Worm (Caenorhabditis elegans) whole organism, L4 larva: Measurements from ENCODE around the gene skpo-3.

ENCODE experiments used
- F10B5.3 ChIP-seq: sonication (generic microtip); optimal IDR thresholded peaks from 2 replicates; lab custom pipeline; 2016; ENCODE audit warnings: mild to moderate bottlenecking, missing genetic modification characterization, missing compliant biosample characterization
- F26F4.8 ChIP-seq: fragments of 200-800 bp; sonication (Bioruptor generic); conservative IDR thresholded peaks from 2 replicates; pipeline ENCODE4 v1.3.6; 2022; ENCODE audit warnings: missing genetic modification characterization, missing compliant biosample characterization
- F49E8.2 ChIP-seq: sonication (generic microtip); optimal IDR thresholded peaks from 2 replicates; lab custom pipeline; 2016; ENCODE audit warnings: missing compliant biosample characterization, mild to moderate bottlenecking, missing genetic modification characterization, borderline replicate concordance
- Y48G9A.11 ChIP-seq: fragments of 200-800 bp; sonication (Bioruptor generic); IDR thresholded peaks from 2 replicates; pipeline ENCODE4 v1.3.6; 2022; ENCODE audit warnings: missing genetic modification reagents, missing genetic modification characterization, missing compliant biosample characterization
- Y75B8A.6 ChIP-seq: fragments of 200-800 bp; sonication (Bioruptor generic); IDR thresholded peaks from 2 replicates; pipeline ENCODE4 v1.3.6; 2022; ENCODE audit warnings: missing genetic modification reagents, missing genetic modification characterization, missing compliant biosample characterization
- ZK337.2 ChIP-seq: fragments of 200-800 bp; sonication (Bioruptor generic); IDR thresholded peaks from 2 replicates; pipeline ENCODE4 v1.3.6; 2022; ENCODE audit warnings: missing genetic modification reagents, missing genetic modification characterization, missing compliant biosample characterization
- ZK546.5 ChIP-seq, 2 experiments: sonication (generic microtip); optimal IDR thresholded peaks; 2 replicates each; lab custom pipeline; 2017; ENCODE audit warnings: missing biosample characterization in 2 of 2, missing genetic modification characterization in 2 of 2
- aha-1 ChIP-seq: fragments of 150-350 bp; peaks from one replicate; lab custom pipeline; 2014; ENCODE audit warnings: missing biosample characterization, missing genetic modification characterization
- arid-1 ChIP-seq: fragments of 200-800 bp; sonication (Bioruptor generic); conservative IDR thresholded peaks from 2 replicates; pipeline ENCODE4 v1.3.6; 2022; ENCODE audit warnings: missing genetic modification reagents, missing genetic modification characterization, missing compliant biosample characterization
- ceh-20 ChIP-seq: fragments of 200-800 bp; sonication (Bioruptor generic); IDR thresholded peaks from 2 replicates; pipeline ENCODE4 v1.3.6; 2022; ENCODE audit warnings: missing genetic modification reagents, missing genetic modification characterization, missing compliant biosample characterization
- ceh-28 ChIP-seq: fragments of 150-350 bp; optimal IDR thresholded peaks from 2 replicates; lab custom pipeline; 2014; ENCODE audit warnings: missing biosample characterization, missing genetic modification reagents, missing genetic modification characterization
- ceh-32 ChIP-seq: sonication (generic microtip); optimal IDR thresholded peaks from 2 replicates; lab custom pipeline; 2016; ENCODE audit warnings: mild to moderate bottlenecking, missing genetic modification characterization, missing compliant biosample characterization; ENCODE audit not compliant: poor library complexity
- ceh-62 ChIP-seq: sonication (generic microtip); optimal IDR thresholded peaks from 2 replicates; lab custom pipeline; 2017; ENCODE audit warnings: missing biosample characterization, missing genetic modification characterization
- ceh-82 ChIP-seq: sonication (generic microtip); optimal IDR thresholded peaks from 2 replicates; lab custom pipeline; 2017; ENCODE audit warnings: missing biosample characterization, missing genetic modification characterization
- daf-16 ChIP-seq, 3 experiments: sonication (generic microtip); optimal IDR thresholded peaks; 2 replicates each; lab custom pipeline; 2016 to 2017; ENCODE audit warnings: missing genetic modification characterization in 3 of 3, missing genetic modification reagents in 3 of 3, mild to moderate bottlenecking in 2 of 3, missing compliant biosample characterization in 2 of 3, missing biosample characterization in 1 of 3, moderate library complexity in 1 of 3
- daf-19 ChIP-seq: fragments of 200-800 bp; sonication (Bioruptor generic); conservative IDR thresholded peaks from 2 replicates; pipeline ENCODE4 v1.3.6; 2022; ENCODE audit warnings: missing genetic modification characterization, missing compliant biosample characterization
- dmd-6 ChIP-seq: fragments of 200-800 bp; sonication (Bioruptor generic); IDR thresholded peaks from 2 replicates; pipeline ENCODE4 v1.3.6; 2022; ENCODE audit warnings: missing genetic modification reagents, missing genetic modification characterization, missing compliant biosample characterization
- dve-1 ChIP-seq: sonication (generic microtip); optimal IDR thresholded peaks from 2 replicates; lab custom pipeline; 2017; ENCODE audit warnings: antibody characterized with exemption, mild to moderate bottlenecking, missing genetic modification characterization, missing compliant biosample characterization; ENCODE audit not compliant: insufficient read depth
- egl-43 ChIP-seq: fragments of 200-800 bp; sonication (Bioruptor generic); IDR thresholded peaks from 2 replicates; pipeline ENCODE4 v1.3.6; 2022; ENCODE audit warnings: missing genetic modification reagents, missing genetic modification characterization, missing compliant biosample characterization
- fkh-10 ChIP-seq: fragments of 150-350 bp; optimal IDR thresholded peaks from 2 replicates; lab custom pipeline; 2014; ENCODE audit warnings: missing biosample characterization, missing genetic modification reagents, missing genetic modification characterization
- gei-8 ChIP-seq: fragments of 200-800 bp; sonication (Bioruptor generic); optimal IDR thresholded peaks from 2 replicates; lab custom pipeline; 2018; ENCODE audit warnings: mild to moderate bottlenecking, missing genetic modification characterization, missing compliant biosample characterization
- hmg-1.1 ChIP-seq: fragments of 200-800 bp; sonication (Bioruptor generic); IDR thresholded peaks from 2 replicates; pipeline ENCODE4 v1.3.6; 2022; ENCODE audit warnings: missing genetic modification reagents, missing genetic modification characterization, missing compliant biosample characterization
- jun-1 ChIP-seq: fragments of 150-350 bp; optimal IDR thresholded peaks from 2 replicates; lab custom pipeline; 2014; ENCODE audit warnings: missing biosample characterization, missing genetic modification reagents, missing genetic modification characterization
- lim-7 ChIP-seq: fragments of 200-800 bp; sonication (Bioruptor generic); IDR thresholded peaks from 2 replicates; pipeline ENCODE4 v1.3.6; 2022; ENCODE audit warnings: missing genetic modification characterization, missing compliant biosample characterization
- lin-29 ChIP-seq: fragments of 200-800 bp; sonication (Bioruptor generic); IDR thresholded peaks from 2 replicates; pipeline ENCODE4 v1.3.6; 2022; ENCODE audit warnings: missing genetic modification reagents, missing genetic modification characterization, missing compliant biosample characterization
- lsy-2 ChIP-seq, 2 experiments: fragments of 150-350 bp in 1 of 2; sonication (generic microtip) in 1 of 2; optimal IDR thresholded peaks; 2 replicates each; lab custom pipeline; 2014 to 2017; ENCODE audit warnings: missing biosample characterization in 2 of 2, missing genetic modification characterization in 2 of 2
- madf-5 ChIP-seq, 2 experiments: fragments of 200-800 bp; sonication (Bioruptor generic); IDR thresholded peaks; 2 replicates each; pipeline ENCODE4 v1.3.6; 2022; ENCODE audit warnings: missing compliant biosample characterization in 2 of 2, missing genetic modification characterization in 2 of 2
- madf-9 ChIP-seq: fragments of 200-800 bp; sonication (Bioruptor generic); conservative IDR thresholded peaks from 2 replicates; pipeline ENCODE4 v1.3.6; 2022; ENCODE audit warnings: missing genetic modification reagents, missing genetic modification characterization, missing compliant biosample characterization
- mdl-1 ChIP-seq, 2 experiments: fragments of 150-350 bp in 1 of 2; sonication (generic microtip) in 1 of 2; optimal IDR thresholded peaks; 2 replicates each; lab custom pipeline; 2014 to 2017; ENCODE audit warnings: missing biosample characterization in 2 of 2, missing genetic modification characterization in 2 of 2
- mep-1 ChIP-seq: fragments of 150-350 bp; sonication (generic microtip); optimal IDR thresholded peaks from 3 replicates; lab custom pipeline; 2014; ENCODE audit warnings: missing biosample characterization, missing genetic modification characterization
- mes-2 ChIP-seq: sonication (generic microtip); optimal IDR thresholded peaks from 2 replicates; lab custom pipeline; 2016; ENCODE audit warnings: missing genotype, mild to moderate bottlenecking, missing genetic modification characterization, missing compliant biosample characterization; ENCODE audit not compliant: poor library complexity, severe bottlenecking
- mxl-3 ChIP-seq: fragments of 200-800 bp; sonication (Bioruptor generic); optimal IDR thresholded peaks from 2 replicates; lab custom pipeline; 2018; ENCODE audit warnings: mild to moderate bottlenecking, missing genetic modification characterization, missing compliant biosample characterization
- nhr-10 ChIP-seq: fragments of 150-350 bp; optimal IDR thresholded peaks from 2 replicates; lab custom pipeline; 2014; ENCODE audit warnings: missing biosample characterization, missing genetic modification characterization
- nhr-102 ChIP-seq: sonication (generic microtip); optimal IDR thresholded peaks from 2 replicates; lab custom pipeline; 2016; ENCODE audit warnings: mild to moderate bottlenecking, missing genetic modification characterization, moderate library complexity, missing compliant biosample characterization
- nhr-11 ChIP-seq: fragments of 150-350 bp; optimal IDR thresholded peaks from 2 replicates; lab custom pipeline; 2014; ENCODE audit warnings: missing biosample characterization, missing genetic modification characterization
- nhr-28 ChIP-seq: fragments of 150-350 bp; optimal IDR thresholded peaks from 2 replicates; lab custom pipeline; 2014; ENCODE audit warnings: missing biosample characterization, missing genetic modification characterization
- nhr-48 ChIP-seq: sonication (generic microtip); optimal IDR thresholded peaks from 2 replicates; lab custom pipeline; 2016; ENCODE audit warnings: mild to moderate bottlenecking, missing genetic modification characterization, missing compliant biosample characterization
- nhr-76 ChIP-seq: fragments of 150-350 bp; optimal IDR thresholded peaks from 2 replicates; lab custom pipeline; 2014; ENCODE audit warnings: missing biosample characterization, missing genetic modification characterization
- nhr-77 ChIP-seq: fragments of 150-350 bp; optimal IDR thresholded peaks from 2 replicates; lab custom pipeline; 2014; ENCODE audit warnings: missing biosample characterization, missing genetic modification characterization
- pha-4 ChIP-seq, 2 experiments: fragments of 150-350 bp in 1 of 2; fragments of 200-800 bp in 1 of 2; sonication (Bioruptor generic) in 1 of 2; IDR thresholded peaks in 1 of 2; optimal IDR thresholded peaks in 1 of 2; 2 replicates each; pipeline versions ENCODE4 v1.3.6 to Lab custom; 2014 to 2022; ENCODE audit warnings: missing genetic modification characterization in 2 of 2, missing genetic modification reagents in 2 of 2, missing biosample characterization in 1 of 2, missing compliant biosample characterization in 1 of 2
- php-3 ChIP-seq: fragments of 200-800 bp; sonication (Bioruptor generic); IDR thresholded peaks from 2 replicates; pipeline ENCODE4 v1.3.6; 2022; ENCODE audit warnings: missing genetic modification reagents, missing genetic modification characterization, missing compliant biosample characterization
- pqm-1 ChIP-seq: sonication (generic microtip); optimal IDR thresholded peaks from 2 replicates; lab custom pipeline; 2017; ENCODE audit warnings: missing biosample characterization, missing genetic modification characterization
- sdz-12 ChIP-seq: fragments of 200-800 bp; sonication (Bioruptor generic); optimal IDR thresholded peaks from 2 replicates; lab custom pipeline; 2018; ENCODE audit warnings: mild to moderate bottlenecking, missing genetic modification characterization, missing compliant biosample characterization
- zfp-3 ChIP-seq: fragments of 200-800 bp; sonication (Bioruptor generic); conservative IDR thresholded peaks from 2 replicates; pipeline ENCODE4 v1.3.6; 2022; ENCODE audit warnings: missing genetic modification reagents, missing genetic modification characterization, missing compliant biosample characterization
- zip-11 ChIP-seq: fragments of 200-800 bp; sonication (Bioruptor generic); IDR thresholded peaks from 2 replicates; pipeline ENCODE4 v1.3.6; 2022; ENCODE audit warnings: missing genetic modification characterization, missing compliant biosample characterization
- zip-2 ChIP-seq: fragments of 150-350 bp; optimal IDR thresholded peaks from 2 replicates; lab custom pipeline; 2014; ENCODE audit warnings: missing biosample characterization, missing genetic modification characterization
- ztf-11 ChIP-seq: fragments of 150-350 bp; optimal IDR thresholded peaks from 2 replicates; lab custom pipeline; 2014; ENCODE audit warnings: missing biosample characterization, missing genetic modification characterization

The skpo-3 gene

ce11 chrII:7255614-7256162 is 10.0 kb downstream of the skpo-3 start, which contains the start of gene F32A5.8 (continued):
- TF ChIP-seq fkh-10 (GFP tag; lab: Kevin White, UChicago) (no peak), pqm-1 (tag; lab: Kevin White, UChicago) (peak; percentile 69), F26F4.8 (GFP tag; lab: Robert Waterston, UW) (no peak), ZK337.2 (GFP tag; lab: Robert Waterston, UW) (no peak), ceh-20 (GFP tag; lab: Robert Waterston, UW) (no peak), nhr-76 (tag; lab: Kevin White, UChicago) (no peak), nhr-11 (tag; lab: Kevin White, UChicago) (no peak), gei-8 (no peak), zip-2 (tag; lab: Kevin White, UChicago) (no peak), daf-16 (GFP tag; optimal IDR thresholded peaks at IDR 0.05; lab: Kevin White, UChicago) (no peak), daf-16 (tag; optimal IDR thresholded peaks at IDR 0.05; lab: Kevin White, UChicago) (peak; percentile 88), mes-2 (tag; lab: Kevin White, UChicago) (peak; percentile 56), madf-9 (GFP tag; lab: Robert Waterston, UW) (no peak), php-3 (GFP tag; lab: Robert Waterston, UW) (no peak), daf-19 (GFP tag; lab: Robert Waterston, UW) (no peak), dve-1 (peak; percentile 84), mdl-1 (tag; optimal IDR thresholded peaks at IDR 0.05; lab: Kevin White, UChicago) (peak in 1 of 2 experiments; percentile 17), Y75B8A.6 (GFP tag; lab: Robert Waterston, UW) (no peak), lsy-2 (tag; optimal IDR thresholded peaks at IDR 0.05; lab: Kevin White, UChicago) (peak in 1 of 2 experiments; percentile 51), mxl-3 (no peak), nhr-77 (tag; lab: Kevin White, UChicago) (peak; percentile 54)

ce11 chrII:7261854-7262253 is 16.2 kb downstream of the skpo-3 start, which contains the start of gene C30G12.4:
Gene C30G12.4, plus strand, starts transcription at chrII:7262154.
- TF ChIP-seq nhr-77 (tag; lab: Kevin White, UChicago) (no peak), pha-4 (GFP tag; IDR thresholded peaks at IDR 0.05; lab: Robert Waterston, UW) (no peak), pha-4 (tag; optimal IDR thresholded peaks at IDR 0.05; lab: Kevin White, UChicago) (no peak), nhr-76 (tag; lab: Kevin White, UChicago) (no peak), F49E8.2 (no peak), zip-11 (no peak), ztf-11 (tag; lab: Kevin White, UChicago) (no peak), sdz-12 (GFP tag; lab: Kevin White, UChicago) (no peak), nhr-28 (tag; lab: Kevin White, UChicago) (no peak), dve-1 (no peak), zfp-3 (no peak), ceh-62 (tag; lab: Kevin White, UChicago) (no peak), ceh-28 (tag; lab: Kevin White, UChicago) (no peak), lin-29 (GFP tag; lab: Robert Waterston, UW) (no peak)

- TF ChIP-seq Y48G9A.11 (no peak), nhr-102 (tag; lab: Kevin White, UChicago) (peak; percentile 60), F10B5.3 (tag; lab: Kevin White, UChicago) (no peak), Y75B8A.6 (GFP tag; lab: Robert Waterston, UW) (no peak), hmg-1.1 (GFP tag; lab: Robert Waterston, UW) (no peak), nhr-48 (tag; lab: Kevin White, UChicago) (peak; percentile 21), nhr-77 (tag; lab: Kevin White, UChicago) (peak; percentile 71), daf-16 (GFP tag; optimal IDR thresholded peaks at IDR 0.05; lab: Kevin White, UChicago) (no peak), daf-16 (tag; optimal IDR thresholded peaks at IDR 0.05; lab: Kevin White, UChicago) (peak; percentile 93), ceh-82 (no peak), dmd-6 (GFP tag; lab: Robert Waterston, UW) (peak; percentile 87), nhr-10 (tag; lab: Kevin White, UChicago) (no peak), mep-1 (tag; lab: Kevin White, UChicago) (no peak), ceh-32 (tag; lab: Kevin White, UChicago) (no peak), madf-5 (GFP tag; IDR thresholded peaks at IDR 0.05; lab: Robert Waterston, UW) (no peak), aha-1 (tag; lab: Kevin White, UChicago) (no peak), egl-43 (GFP tag; lab: Robert Waterston, UW) (no peak), ZK546.5 (tag; optimal IDR thresholded peaks at IDR 0.05; lab: Kevin White, UChicago) (no peak), jun-1 (tag; lab: Kevin White, UChicago) (no peak), arid-1 (GFP tag; lab: Robert Waterston, UW) (no peak), lim-7 (GFP tag; lab: Robert Waterston, UW) (no peak), dve-1 (peak; percentile 65)
These were observed 19.0 kb downstream of the skpo-3 start for ce11 chrII:7264675-7265074.
